Worm (Caenorhabditis elegans): ENCODE measurements around the gene clec-59.

clec-59 gene

DNA sequence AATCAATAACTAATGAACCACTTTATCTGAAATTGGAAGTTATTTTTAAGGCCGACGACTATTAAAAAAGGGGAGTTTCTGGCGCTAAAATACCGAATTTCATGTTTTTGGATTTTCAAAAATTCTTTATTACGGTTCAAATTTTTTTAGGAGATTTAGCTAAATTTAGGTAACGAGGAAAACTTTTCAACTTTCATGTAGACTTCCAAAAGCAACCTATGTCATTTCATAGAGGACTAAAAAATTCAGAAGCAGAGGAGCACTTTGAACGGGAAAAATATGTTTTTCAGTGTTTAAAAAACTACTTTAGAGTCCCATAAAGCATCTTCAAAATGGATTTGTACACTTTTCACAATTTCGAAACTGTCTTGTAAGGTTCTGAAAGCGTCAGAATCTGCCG, 34.1 kb upstream of the clec-59 start:
- TF ChIP-seq blmp-1 (tag; optimal IDR thresholded peaks at IDR 0.05; ENCODE audit: insufficient read depth) = no peak
- TF ChIP-seq ceh-82 (tag; optimal IDR thresholded peaks at IDR 0.05) = no peak
- no peak for TF ChIP-seq nhr-237 (tag; optimal IDR thresholded peaks at IDR 0.05)
- TF ChIP-seq nhr-6 (tag; optimal IDR thresholded peaks at IDR 0.05) = no peak
- no peak for TF ChIP-seq snpc-4 (tag; optimal IDR thresholded peaks at IDR 0.05)
- TF ChIP-seq nhr-10 (tag; optimal IDR thresholded peaks at IDR 0.05) = no peak
- no peak for TF ChIP-seq ceh-16 (tag; optimal IDR thresholded peaks at IDR 0.05)
- no peak for TF ChIP-seq peb-1 (tag; optimal IDR thresholded peaks at IDR 0.05)
- TF ChIP-seq elt-3 (tag; optimal IDR thresholded peaks at IDR 0.05) = no peak
- no peak for TF ChIP-seq mdl-1 (tag; optimal IDR thresholded peaks at IDR 0.05)
- TF ChIP-seq sem-4 (tag; optimal IDR thresholded peaks at IDR 0.05) = no peak
- TF ChIP-seq nhr-23 (tag; optimal IDR thresholded peaks at IDR 0.05) = no peak
- no peak for TF ChIP-seq nhr-25 (tag; optimal IDR thresholded peaks at IDR 0.05)
- TF ChIP-seq ztf-1 (GFP tag; conservative IDR thresholded peaks at IDR 0.05) = no peak
- TF ChIP-seq unc-62 (GFP tag; optimal IDR thresholded peaks at IDR 0.05) = no peak
- TF ChIP-seq ztf-4 (tag; optimal IDR thresholded peaks at IDR 0.05) = no peak
- no peak for TF ChIP-seq mbf-1 (tag; optimal IDR thresholded peaks at IDR 0.05)

- TF ChIP-seq F13H6.1 (tag; optimal IDR thresholded peaks at IDR 0.05) = peak; percentile 25
- no peak for TF ChIP-seq alr-1 (tag; optimal IDR thresholded peaks at IDR 0.05)
Measured at ce11 chrII:10510242-10510641, 31.0 kb upstream of the clec-59 start, which contains the start of gene F59B10.3. F59B10.3 (plus strand) TSS chrII:10510542.

- TF ChIP-seq ceh-16 (tag; optimal IDR thresholded peaks at IDR 0.05) (no peak), ZK546.5 (tag; optimal IDR thresholded peaks at IDR 0.05) (no peak), ztf-11 (tag; optimal IDR thresholded peaks at IDR 0.05) (no peak), nhr-11 (tag; optimal IDR thresholded peaks at IDR 0.05) (no peak), nhr-23 (tag; optimal IDR thresholded peaks at IDR 0.05) (no peak), crh-2 (tag; optimal IDR thresholded peaks at IDR 0.05) (no peak), nhr-21 (tag; optimal IDR thresholded peaks at IDR 0.05) (no peak), unc-55 (GFP tag; optimal IDR thresholded peaks at IDR 0.05) (no peak), R02D3.7 (tag; optimal IDR thresholded peaks at IDR 0.05) (no peak), sma-3 (GFP tag; optimal IDR thresholded peaks at IDR 0.05) (no peak), zag-1 (tag; optimal IDR thresholded peaks at IDR 0.05) (no peak)
Measured at ce11 chrII:10509746-10510145, 30.5 kb upstream of the clec-59 start, which contains the start of gene F59B10.2. F59B10.2 (minus strand) TSS chrII:10509846.

DNA sequence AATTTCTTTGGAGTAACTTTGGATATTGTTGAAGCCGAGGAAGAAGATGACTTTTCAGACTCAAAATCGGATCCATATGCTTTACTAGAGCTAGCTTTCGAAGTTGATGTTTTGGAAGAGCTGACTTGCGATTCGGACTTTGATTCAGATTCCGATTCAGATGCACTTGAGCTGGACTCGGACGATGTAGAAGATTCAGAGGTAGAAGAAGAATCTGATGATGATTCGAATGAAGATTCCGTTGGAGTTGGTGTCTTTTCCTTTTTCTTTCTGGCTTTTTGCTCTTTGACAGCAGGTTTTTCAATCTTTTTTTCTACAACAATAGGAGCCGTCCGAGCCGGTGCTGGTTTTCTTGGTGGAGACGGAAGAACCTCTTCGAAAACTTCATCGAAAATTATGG, 28.7 kb upstream of the clec-59 start:
- TF ChIP-seq unc-62 (GFP tag; optimal IDR thresholded peaks at IDR 0.05) (no peak), ztf-4 (tag; optimal IDR thresholded peaks at IDR 0.05) (no peak), nhr-129 (tag; optimal IDR thresholded peaks at IDR 0.05) (no peak), Y55F3AM.14 (GFP tag; optimal IDR thresholded peaks at IDR 0.05) (no peak), sem-4 (tag; optimal IDR thresholded peaks at IDR 0.05) (no peak), sma-9 (GFP tag; optimal IDR thresholded peaks at IDR 0.05) (no peak), sma-9 (tag; optimal IDR thresholded peaks at IDR 0.05) (no peak), crh-2 (tag; optimal IDR thresholded peaks at IDR 0.05) (no peak), nhr-237 (tag; optimal IDR thresholded peaks at IDR 0.05) (no peak), ztf-1 (GFP tag; conservative IDR thresholded peaks at IDR 0.05) (no peak), lin-11 (tag; optimal IDR thresholded peaks at IDR 0.05) (no peak), mbf-1 (tag; optimal IDR thresholded peaks at IDR 0.05) (no peak)

- no peak for TF ChIP-seq mdl-1 (tag; optimal IDR thresholded peaks at IDR 0.05)
- peak; percentile 25 for TF ChIP-seq ceh-16 (tag; optimal IDR thresholded peaks at IDR 0.05)
- peak; percentile 1 for TF ChIP-seq nhr-25 (tag; optimal IDR thresholded peaks at IDR 0.05)
- TF ChIP-seq nhr-77 (tag; optimal IDR thresholded peaks at IDR 0.05) = no peak
- no peak for TF ChIP-seq nhr-129 (tag; optimal IDR thresholded peaks at IDR 0.05)
- TF ChIP-seq lsy-2 (tag; optimal IDR thresholded peaks at IDR 0.05) = no peak
- no peak for TF ChIP-seq aly-2 (tag; optimal IDR thresholded peaks at IDR 0.05)
- no peak for TF ChIP-seq ceh-82 (tag; optimal IDR thresholded peaks at IDR 0.05)
- TF ChIP-seq mab-5 (tag; optimal IDR thresholded peaks at IDR 0.05) = no peak
- no peak for TF ChIP-seq lin-11 (tag; optimal IDR thresholded peaks at IDR 0.05)
- peak; percentile 33 for TF ChIP-seq sma-9 (GFP tag; optimal IDR thresholded peaks at IDR 0.05)
- no peak for TF ChIP-seq sma-9 (tag; optimal IDR thresholded peaks at IDR 0.05)
- TF ChIP-seq sem-4 (tag; optimal IDR thresholded peaks at IDR 0.05) = no peak
- TF ChIP-seq ZK546.5 (tag; optimal IDR thresholded peaks at IDR 0.05) = no peak
- TF ChIP-seq skn-1 (tag; optimal IDR thresholded peaks at IDR 0.05) = no peak
- TF ChIP-seq C34F6.9 (tag; optimal IDR thresholded peaks at IDR 0.05) = no peak
- no peak for TF ChIP-seq nhr-11 (tag; optimal IDR thresholded peaks at IDR 0.05)
- no peak for TF ChIP-seq nhr-6 (tag; optimal IDR thresholded peaks at IDR 0.05)
- no peak for TF ChIP-seq fos-1 (tag; optimal IDR thresholded peaks at IDR 0.05)
Measured at ce11 chrII:10505949-10506348, 26.7 kb upstream of the clec-59 start.

Measured in whole organism, L2 larva.